Fruit fly (Drosophila melanogaster): ENCODE results near the gene Alg14.

DNA sequence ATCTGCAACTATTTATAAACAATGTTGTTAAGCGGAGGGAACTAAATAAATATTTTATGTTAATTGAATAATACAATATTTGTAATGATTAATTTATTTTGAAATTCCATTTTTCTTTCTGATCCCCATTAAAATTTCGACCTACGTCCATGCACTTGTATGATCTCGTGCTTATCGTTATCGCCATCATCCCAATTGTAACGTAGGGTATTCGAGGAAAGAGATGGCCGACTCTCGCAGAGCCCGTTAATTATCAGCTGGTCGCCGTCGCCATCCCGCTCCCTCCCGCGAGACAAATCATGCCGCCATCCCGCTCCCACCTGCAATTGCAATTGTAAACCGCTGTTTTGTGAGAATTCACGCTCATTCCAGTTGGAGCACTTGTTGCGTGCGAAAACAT is 18.8 kb upstream of the Alg14 start, which contains the start of gene CG11655:
- TF ChIP-seq CG9876 (GFP tag; optimal IDR thresholded peaks at IDR 0.05) (no peak), Vsx1 (GFP tag; optimal IDR thresholded peaks at IDR 0.05) (no peak), CG5180 (GFP tag; optimal IDR thresholded peaks at IDR 0.05) (no peak), CG8089 (GFP tag; optimal IDR thresholded peaks at IDR 0.05) (no peak), Hsf (GFP tag; optimal IDR thresholded peaks at IDR 0.05) (no peak), CG4328 (GFP tag; optimal IDR thresholded peaks at IDR 0.05) (no peak)
